Worm (Caenorhabditis elegans): ENCODE data around the gene ZC196.8.

ce11 chrV:8686764-8687163, 35.3 kb downstream of the ZC196.8 start, which contains the start of gene ZC190.7:
- TF ChIP-seq F13H6.1 (tag; optimal IDR thresholded peaks at IDR 0.05): no peak
- no peak for TF ChIP-seq nfya-1 (tag; optimal IDR thresholded peaks at IDR 0.05)
- TF ChIP-seq mec-3 (tag; optimal IDR thresholded peaks at IDR 0.05; ENCODE audit: borderline replicate concordance): no peak
- no peak for TF ChIP-seq zip-5 (tag; optimal IDR thresholded peaks at IDR 0.05)
- no peak for TF ChIP-seq ttx-3 (tag; optimal IDR thresholded peaks at IDR 0.05)
- no peak for TF ChIP-seq nhr-232 (tag; optimal IDR thresholded peaks at IDR 0.05)
- no peak for TF ChIP-seq pha-2 (tag; optimal IDR thresholded peaks at IDR 0.05)
- no peak for TF ChIP-seq tbx-2 (tag; optimal IDR thresholded peaks at IDR 0.05)
- no peak for TF ChIP-seq dmd-4 (tag; optimal IDR thresholded peaks at IDR 0.05; ENCODE audit: borderline replicate concordance)
- TF ChIP-seq ama-1 (optimal IDR thresholded peaks at IDR 0.05): no peak
- no peak for TF ChIP-seq fkh-6 (tag; optimal IDR thresholded peaks at IDR 0.05)
- no peak for TF ChIP-seq hlh-6 (tag; optimal IDR thresholded peaks at IDR 0.05)
- TF ChIP-seq pqm-1 (tag; optimal IDR thresholded peaks at IDR 0.05): no peak
- TF ChIP-seq ceh-19 (GFP tag; optimal IDR thresholded peaks at IDR 0.05): no peak

All from whole organism, late embryonic.